Fruit fly (Drosophila melanogaster) whole organism, embryonic: ENCODE data around the gene Polr1F.

Experiments used
- CG10979 ChIP-seq: fragments of 200-800 bp; sonication (Bioruptor generic); optimal IDR thresholded peaks from 2 replicates; lab custom pipeline; 2018; ENCODE audit warnings: missing biosample characterization, mild to moderate bottlenecking, missing genetic modification characterization, moderate library complexity
- CG11504 ChIP-seq: fragments of 200-800 bp; sonication (Bioruptor generic); optimal IDR thresholded peaks from 3 replicates; lab custom pipeline; 2019; ENCODE audit warnings: missing biosample characterization, mild to moderate bottlenecking, missing genetic modification characterization, moderate library complexity
- CG12942 ChIP-seq: fragments of 200-800 bp; sonication (Bioruptor generic); optimal IDR thresholded peaks from 3 replicates; lab custom pipeline; 2016; ENCODE audit warnings: missing biosample characterization, missing genetic modification characterization
- CG13287 ChIP-seq: fragments of 200-800 bp; sonication (Bioruptor generic); IDR thresholded peaks from 2 replicates; pipeline ENCODE4 v1.3.6; 2022; ENCODE audit warnings: missing biosample characterization, missing genetic modification characterization; ENCODE audit not compliant: partially characterized antibody
- CG14014 ChIP-seq: fragments of 200-800 bp; sonication (Bioruptor generic); IDR thresholded peaks from 2 replicates; pipeline ENCODE4 v1.3.6; 2022; ENCODE audit warnings: missing biosample characterization, missing genetic modification characterization
- CG15479 ChIP-seq: fragments of 200-800 bp; sonication (Bioruptor generic); optimal IDR thresholded peaks from 3 replicates; lab custom pipeline; 2019; ENCODE audit warnings: missing biosample characterization, mild to moderate bottlenecking, missing genetic modification characterization, moderate library complexity
- CG15514 ChIP-seq: fragments of 200-800 bp; sonication (Bioruptor generic); optimal IDR thresholded peaks from 3 replicates; lab custom pipeline; 2017; ENCODE audit warnings: missing biosample characterization, missing genetic modification characterization, mild to moderate bottlenecking, moderate library complexity, missing genetic modification reagents
- CG1602 ChIP-seq: fragments of 200-800 bp; sonication (Bioruptor generic); optimal IDR thresholded peaks from 3 replicates; lab custom pipeline; 2016; ENCODE audit warnings: missing biosample characterization, missing genetic modification characterization
- CG17912 ChIP-seq: fragments of 200-800 bp; sonication (Bioruptor generic); optimal IDR thresholded peaks from 2 replicates; lab custom pipeline; 2018; ENCODE audit warnings: missing biosample characterization, mild to moderate bottlenecking, missing genetic modification characterization
- CG18764 ChIP-seq: fragments of 200-800 bp; sonication (Bioruptor generic); optimal IDR thresholded peaks from 3 replicates; lab custom pipeline; 2016; ENCODE audit warnings: missing biosample characterization, missing genetic modification characterization
- CG2678 ChIP-seq: fragments of 200-800 bp; sonication (Bioruptor generic); optimal IDR thresholded peaks from 3 replicates; lab custom pipeline; 2019; ENCODE audit warnings: missing biosample characterization, mild to moderate bottlenecking, missing genetic modification characterization, moderate library complexity
- CG5180 ChIP-seq: fragments of 200-800 bp; sonication (Bioruptor generic); optimal IDR thresholded peaks from 3 replicates; lab custom pipeline; 2017; ENCODE audit warnings: missing biosample characterization, missing genetic modification characterization, mild to moderate bottlenecking, moderate library complexity, missing genetic modification reagents
- CG5245 ChIP-seq: fragments of 200-800 bp; sonication (Bioruptor generic); optimal IDR thresholded peaks from 3 replicates; lab custom pipeline; 2016; ENCODE audit warnings: missing biosample characterization, missing genetic modification characterization
- CG6254 ChIP-seq: fragments of 200-800 bp; sonication (Bioruptor generic); optimal IDR thresholded peaks from 3 replicates; lab custom pipeline; 2017; ENCODE audit warnings: mild to moderate bottlenecking, missing biosample characterization, missing genetic modification reagents, missing genetic modification characterization
- CG8924 ChIP-seq: fragments of 200-800 bp; optimal IDR thresholded peaks from 3 replicates; lab custom pipeline; 2019; ENCODE audit warnings: missing biosample characterization, mild to moderate bottlenecking, missing genetic modification characterization, moderate library complexity
- Dbx ChIP-seq: fragments of 200-800 bp; sonication (Bioruptor generic); IDR thresholded peaks from 3 replicates; pipeline ENCODE4 v1.3.6; 2022; ENCODE audit warnings: missing biosample characterization, missing genetic modification characterization
- Dip3 ChIP-seq: fragments of 200-800 bp; sonication (Bioruptor generic); optimal IDR thresholded peaks from 3 replicates; lab custom pipeline; 2016; ENCODE audit warnings: missing biosample characterization, missing genetic modification characterization
- Dref ChIP-seq: fragments of 200-800 bp; sonication (Bioruptor generic); IDR thresholded peaks from 2 replicates; pipeline ENCODE4 v1.3.6; 2022; ENCODE audit warnings: missing biosample characterization, missing genetic modification characterization
- Ets65A ChIP-seq: fragments of 200-800 bp; sonication (Bioruptor generic); peaks from one replicate; lab custom pipeline; 2016; ENCODE audit warnings: missing biosample characterization, missing genetic modification characterization
- HHEX ChIP-seq: fragments of 200-800 bp; sonication (Bioruptor generic); optimal IDR thresholded peaks from 3 replicates; lab custom pipeline; 2017; ENCODE audit warnings: missing biosample characterization, mild to moderate bottlenecking, missing genetic modification characterization, missing genetic modification reagents
- Hmr ChIP-seq: fragments of 200-800 bp; sonication (Bioruptor generic); optimal IDR thresholded peaks from 3 replicates; lab custom pipeline; 2017; ENCODE audit warnings: mild to moderate bottlenecking, missing biosample characterization, missing genetic modification reagents, missing genetic modification characterization
- Hmx ChIP-seq: fragments of 200-800 bp; sonication (Bioruptor generic); optimal IDR thresholded peaks from 2 replicates; lab custom pipeline; 2016; ENCODE audit warnings: missing biosample characterization, missing genetic modification characterization
- Hr3 ChIP-seq: fragments of 200-800 bp; sonication (Bioruptor generic); optimal IDR thresholded peaks from 3 replicates; lab custom pipeline; 2016; ENCODE audit warnings: missing biosample characterization, missing genetic modification characterization
- Hr51 ChIP-seq, 2 experiments: fragments of 200-800 bp; sonication (Bioruptor generic); optimal IDR thresholded peaks; 2 replicates in 1 of 2; 3 replicates in 1 of 2; lab custom pipeline; 2016 to 2018; ENCODE audit warnings: missing biosample characterization in 2 of 2, missing genetic modification characterization in 2 of 2, mild to moderate bottlenecking in 1 of 2, moderate library complexity in 1 of 2
- Lpt ChIP-seq: fragments of >200 bp; optimal IDR thresholded peaks from 2 replicates; lab custom pipeline; 2018; ENCODE audit warnings: missing biosample characterization, missing genetic modification characterization
- Max ChIP-seq: fragments of 200-800 bp; sonication (Bioruptor generic); optimal IDR thresholded peaks from 2 replicates; lab custom pipeline; 2016; ENCODE audit warnings: missing biosample characterization, mild to moderate bottlenecking, missing genetic modification characterization
- Nf-YA ChIP-seq: fragments of 200-800 bp; sonication (Bioruptor generic); IDR thresholded peaks from 2 replicates; pipeline ENCODE4 v1.3.6; 2022; ENCODE audit warnings: missing biosample characterization, missing genetic modification characterization
- Optix ChIP-seq: fragments of 200-800 bp; sonication (Bioruptor generic); IDR thresholded peaks from 3 replicates; pipeline ENCODE4 v1.3.6; 2022; ENCODE audit warnings: missing biosample characterization, missing genetic modification characterization
- Ptx1 ChIP-seq: fragments of 200-800 bp; sonication (Bioruptor generic); IDR thresholded peaks from 2 replicates; pipeline ENCODE4 v1.3.6; 2022; ENCODE audit warnings: missing biosample characterization, missing genetic modification characterization
- Six4 ChIP-seq: fragments of 200-800 bp; sonication (Bioruptor generic); optimal IDR thresholded peaks from 2 replicates; lab custom pipeline; 2016; ENCODE audit warnings: missing biosample characterization, missing genetic modification characterization
- Sry-δ ChIP-seq: fragments of 200-800 bp; sonication (Bioruptor generic); optimal IDR thresholded peaks from 2 replicates; lab custom pipeline; 2016; ENCODE audit warnings: missing biosample characterization, missing genetic modification characterization
- Ssrp ChIP-seq: fragments of 200-800 bp; sonication (Bioruptor generic); optimal IDR thresholded peaks from 2 replicates; lab custom pipeline; 2018; ENCODE audit warnings: missing biosample characterization, mild to moderate bottlenecking, missing genetic modification characterization, moderate library complexity
- Tbp ChIP-seq: fragments of >200 bp; optimal IDR thresholded peaks from 2 replicates; lab custom pipeline; 2018; ENCODE audit warnings: missing biosample characterization, missing genetic modification characterization
- Xrp1 ChIP-seq: fragments of 200-800 bp; sonication (Bioruptor generic); IDR thresholded peaks from 2 replicates; pipeline ENCODE4 v1.3.6; 2022; ENCODE audit warnings: missing biosample characterization, missing genetic modification characterization
- YL-1 ChIP-seq: fragments of 200-800 bp; sonication (Bioruptor generic); optimal IDR thresholded peaks from 3 replicates; lab custom pipeline; 2017; ENCODE audit warnings: missing biosample characterization, mild to moderate bottlenecking, missing genetic modification characterization
- ash1 ChIP-seq: fragments of 200-800 bp; sonication (Bioruptor generic); optimal IDR thresholded peaks from 2 replicates; lab custom pipeline; 2018; ENCODE audit warnings: missing biosample characterization, mild to moderate bottlenecking, missing genetic modification characterization
- corto ChIP-seq: fragments of 200-800 bp; sonication (Bioruptor generic); optimal IDR thresholded peaks from 2 replicates; lab custom pipeline; 2016; ENCODE audit warnings: missing biosample characterization, mild to moderate bottlenecking, missing genetic modification characterization, moderate library complexity
- dati ChIP-seq: fragments of 200-800 bp; sonication (Bioruptor generic); IDR thresholded peaks from 2 replicates; pipeline ENCODE4 v1.3.6; 2022; ENCODE audit warnings: missing biosample characterization, missing genetic modification characterization
- disco-r ChIP-seq: fragments of 200-800 bp; sonication (Bioruptor generic); optimal IDR thresholded peaks from 2 replicates; lab custom pipeline; 2016; ENCODE audit warnings: missing biosample characterization, missing genetic modification characterization
- mam ChIP-seq: fragments of 200-800 bp; sonication (Bioruptor generic); optimal IDR thresholded peaks from 3 replicates; lab custom pipeline; 2016; ENCODE audit warnings: missing biosample characterization, missing genetic modification characterization
- oc ChIP-seq: fragments of 200-800 bp; sonication (Bioruptor generic); optimal IDR thresholded peaks from 2 replicates; lab custom pipeline; 2018; ENCODE audit warnings: missing biosample characterization, mild to moderate bottlenecking, missing genetic modification characterization, moderate library complexity
- otp ChIP-seq: fragments of 200-800 bp; sonication (Bioruptor generic); IDR thresholded peaks from 3 replicates; pipeline ENCODE4, ENCODE4 v1.3.6; 2022; ENCODE audit warnings: missing biosample characterization, missing genetic modification characterization
- phol ChIP-seq: fragments of 200-800 bp; sonication (Bioruptor generic); optimal IDR thresholded peaks from 3 replicates; lab custom pipeline; 2018; ENCODE audit warnings: missing biosample characterization, mild to moderate bottlenecking, missing genetic modification characterization, moderate library complexity
- psq ChIP-seq: fragments of 200-800 bp; sonication (Bioruptor generic); optimal IDR thresholded peaks from 2 replicates; lab custom pipeline; 2017; ENCODE audit warnings: missing biosample characterization, missing genetic modification characterization
- pum ChIP-seq: fragments of 200-800 bp; sonication (Bioruptor generic); optimal IDR thresholded peaks from 2 replicates; lab custom pipeline; 2016; ENCODE audit warnings: missing biosample characterization, missing genetic modification characterization
- ranshi ChIP-seq: fragments of 200-800 bp; sonication (Bioruptor generic); IDR thresholded peaks from 2 replicates; pipeline ENCODE4 v1.3.6; 2022; ENCODE audit warnings: missing biosample characterization, missing genetic modification characterization
- toy ChIP-seq: fragments of 200-800 bp; sonication (Bioruptor generic); IDR thresholded peaks from 2 replicates; pipeline ENCODE4 v1.3.6; 2022; ENCODE audit warnings: missing biosample characterization, missing genetic modification characterization

The Polr1F gene

DNA sequence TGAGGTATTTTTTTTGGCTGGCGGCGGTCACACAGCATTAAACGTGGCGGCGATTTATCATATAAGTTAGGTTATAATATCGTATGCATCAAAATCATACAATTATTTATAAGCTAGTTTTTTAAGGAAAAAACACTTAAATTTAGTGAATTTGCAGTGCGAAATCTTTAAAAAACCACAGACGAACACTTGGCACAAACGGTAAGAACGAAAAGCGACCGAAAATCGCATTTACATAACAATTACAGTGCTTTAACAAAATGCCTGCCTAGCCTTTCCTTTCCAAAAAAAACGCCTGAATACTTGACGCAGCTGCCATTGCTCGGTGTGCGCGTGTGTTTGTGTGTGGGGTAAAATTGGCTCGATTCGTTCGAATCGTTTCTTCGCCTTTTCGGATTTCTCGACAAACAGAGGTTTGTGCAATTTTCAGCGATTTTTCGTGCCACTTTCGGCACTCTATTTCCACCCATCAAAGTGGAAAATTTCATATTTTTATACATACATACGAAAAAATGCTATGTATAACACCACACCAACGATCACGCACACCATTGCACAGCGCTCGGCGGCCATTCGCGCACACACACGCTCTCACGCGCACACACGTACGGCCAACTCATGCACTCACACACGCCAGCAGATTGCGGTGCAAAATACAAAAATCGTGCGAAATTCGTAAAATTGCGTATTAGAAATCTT, 13.2 kb upstream of the Polr1F start, which contains the start of gene Hrb27C (continued):
- peak; percentile 10 for TF ChIP-seq Hmr (GFP tag; lab: Kevin White, UChicago)
- no peak for TF ChIP-seq Tbp (GFP tag; lab: Kevin White, UChicago)
- TF ChIP-seq Lpt (GFP tag; lab: Kevin White, UChicago), result no peak
- TF ChIP-seq Sry-δ (GFP tag; lab: Kevin White, UChicago), result no peak
- TF ChIP-seq YL-1 (GFP tag; lab: Kevin White, UChicago), result peak; percentile 74
- no peak for TF ChIP-seq CG18764 (GFP tag; lab: Kevin White, UChicago)
- no peak for TF ChIP-seq Nf-YA (GFP tag; lab: Robert Waterston, UW)
- peak; percentile 15 for TF ChIP-seq CG8924 (tag; lab: Kevin White, UChicago)
- TF ChIP-seq CG17912 (GFP tag; lab: Kevin White, UChicago), result no peak
- TF ChIP-seq CG5180 (GFP tag; lab: Kevin White, UChicago), result no peak

DNA sequence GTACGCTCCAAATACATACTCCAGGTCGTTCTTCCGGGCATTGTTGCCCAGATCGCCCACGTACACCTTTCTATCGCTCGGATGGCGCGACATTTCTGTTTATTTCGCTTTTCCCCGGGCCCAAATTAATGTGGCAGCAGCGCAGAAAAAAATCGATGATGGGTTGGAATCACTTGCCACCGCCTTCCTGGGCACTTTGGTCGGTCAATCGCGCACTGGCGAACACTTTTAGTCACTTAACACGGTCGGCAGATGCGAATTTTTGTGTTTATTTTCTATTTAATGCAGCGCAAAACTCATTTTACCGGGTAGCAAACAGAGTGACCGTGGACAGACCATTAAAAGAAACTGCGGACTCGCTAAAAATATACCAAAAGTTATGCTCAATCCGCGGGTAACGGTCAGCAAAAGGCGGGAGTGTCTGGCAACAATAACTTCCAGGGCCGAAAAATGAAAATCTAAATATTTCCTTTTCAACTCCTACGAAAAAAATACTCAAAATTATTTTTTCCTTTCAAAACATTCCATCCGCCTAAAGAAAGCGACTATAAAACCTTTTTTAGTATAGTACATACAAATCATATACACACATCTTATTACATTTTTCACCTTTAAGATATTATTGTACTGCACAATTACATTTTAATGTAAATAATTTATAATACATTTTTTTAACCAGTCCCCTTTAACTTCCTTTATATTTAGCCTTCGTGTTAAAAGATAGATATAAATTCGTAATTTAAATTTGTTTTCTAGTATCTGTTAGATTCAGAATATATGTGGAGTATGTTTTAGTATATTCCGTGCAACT, 12.4 kb upstream of the Polr1F start, which contains the start of gene x16:
TSS of gene x16 (minus strand) at position 361 of the 811 bp plus-strand sequence.
- TF ChIP-seq Hmx (GFP tag; lab: Kevin White, UChicago) (no peak), CG6254 (GFP tag; lab: Kevin White, UChicago) (no peak), CG14014 (GFP tag; lab: Robert Waterston, UW) (no peak), Max (GFP tag; lab: Kevin White, UChicago) (no peak), Ptx1 (GFP tag; lab: Robert Waterston, UW) (no peak), pum (GFP tag; lab: Kevin White, UChicago) (no peak), ash1 (GFP tag; lab: Kevin White, UChicago) (no peak), CG11504 (tag; lab: Kevin White, UChicago) (peak; percentile 35), CG2678 (tag; lab: Kevin White, UChicago) (peak; percentile 12), oc (tag; lab: Kevin White, UChicago) (no peak), psq (GFP tag; lab: Kevin White, UChicago) (no peak), CG1602 (GFP tag; lab: Kevin White, UChicago) (no peak), Hr3 (GFP tag; lab: Kevin White, UChicago) (peak; percentile 3), dati (GFP tag; lab: Robert Waterston, UW) (no peak), disco-r (GFP tag; lab: Kevin White, UChicago) (no peak), CG10979 (tag; lab: Kevin White, UChicago) (no peak), corto (no peak), mam (no peak), Xrp1 (GFP tag; lab: Robert Waterston, UW) (no peak), Dip3 (no peak), HHEX (no peak), Dref (GFP tag; lab: Robert Waterston, UW) (no peak), Dbx (GFP tag; lab: Robert Waterston, UW) (0 out of 3 replicates have a peak, but pooled peaks have one; percentile 2), toy (GFP tag; lab: Robert Waterston, UW) (no peak), CG15479 (no peak), Hr51 (GFP tag; optimal IDR thresholded peaks at IDR 0.05; lab: Kevin White, UChicago) (no peak), Ssrp (tag; lab: Kevin White, UChicago) (no peak), otp (GFP tag; lab: Robert Waterston, UW) (no peak), phol (tag; lab: Kevin White, UChicago) (no peak), CG13287 (no peak), CG5245 (GFP tag; lab: Kevin White, UChicago) (no peak), CG15514 (GFP tag; lab: Kevin White, UChicago) (no peak), Optix (GFP tag; lab: Robert Waterston, UW) (no peak), Six4 (GFP tag; lab: Kevin White, UChicago) (no peak), ranshi (GFP tag; lab: Robert Waterston, UW) (no peak), CG12942 (GFP tag; lab: Kevin White, UChicago) (no peak), Ets65A (no peak)
